Fruit fly (Drosophila melanogaster) whole organism, embryonic: ENCODE data around the gene CG14401.
A peak's percentile ranks its signal among the peaks of the same experiment; 100 is the strongest.

ENCODE experiments used
- BtbVII ChIP-seq: fragments of 200-800 bp; sonication (Bioruptor generic); optimal IDR thresholded peaks from 3 replicates; lab custom pipeline; 2017; ENCODE audit warnings: missing biosample characterization, mild to moderate bottlenecking, missing genetic modification characterization
- CG10959 ChIP-seq: fragments of 200-800 bp; sonication (Bioruptor generic); IDR thresholded peaks from 2 replicates; pipeline ENCODE4 v1.3.6; 2022; ENCODE audit warnings: missing biosample characterization, missing genetic modification characterization
- CG12071 ChIP-seq: fragments of 200-800 bp; sonication (Bioruptor generic); optimal IDR thresholded peaks from 3 replicates; lab custom pipeline; 2018; ENCODE audit warnings: missing biosample characterization, mild to moderate bottlenecking, missing genetic modification characterization
- CG12744 ChIP-seq: fragments of 200-800 bp; sonication (Bioruptor generic); optimal IDR thresholded peaks from 2 replicates; lab custom pipeline; 2016; ENCODE audit warnings: missing biosample characterization, missing genetic modification characterization
- CG15514 ChIP-seq: fragments of 200-800 bp; sonication (Bioruptor generic); optimal IDR thresholded peaks from 3 replicates; lab custom pipeline; 2017; ENCODE audit warnings: missing biosample characterization, missing genetic modification characterization, mild to moderate bottlenecking, moderate library complexity, missing genetic modification reagents
- CG17829 ChIP-seq: fragments of 200-800 bp; optimal IDR thresholded peaks from 2 replicates; lab custom pipeline; 2019; ENCODE audit warnings: missing biosample characterization, mild to moderate bottlenecking, missing genetic modification characterization, moderate library complexity
- CG18476 ChIP-seq: fragments of 200-800 bp; sonication (Bioruptor generic); optimal IDR thresholded peaks from 2 replicates; lab custom pipeline; 2016; ENCODE audit warnings: missing biosample characterization, mild to moderate bottlenecking, missing genetic modification characterization
- CG30431 ChIP-seq: fragments of 200-800 bp; sonication (Bioruptor generic); optimal IDR thresholded peaks from 2 replicates; lab custom pipeline; 2017; ENCODE audit warnings: missing biosample characterization, missing genetic modification characterization
- CG3163 ChIP-seq: fragments of 200-800 bp; sonication (Bioruptor generic); optimal IDR thresholded peaks from 3 replicates; lab custom pipeline; 2016; ENCODE audit warnings: missing biosample characterization, missing genetic modification characterization
- CG3407 ChIP-seq: fragments of 200-800 bp; sonication (Bioruptor generic); optimal IDR thresholded peaks from 2 replicates; lab custom pipeline; 2018; ENCODE audit warnings: missing biosample characterization, mild to moderate bottlenecking, missing genetic modification characterization
- CG34422 ChIP-seq: fragments of 200-800 bp; sonication (Bioruptor generic); IDR thresholded peaks from 3 replicates; pipeline ENCODE4 v1.3.6; 2022; ENCODE audit warnings: missing biosample characterization, missing genetic modification characterization
- CG42726 ChIP-seq: fragments of 200-800 bp; sonication (Bioruptor generic); IDR thresholded peaks from 2 replicates; pipeline ENCODE4 v1.3.6; 2022; ENCODE audit warnings: missing biosample characterization, missing genetic modification characterization; ENCODE audit not compliant: partially characterized antibody
- CG4282 ChIP-seq: fragments of 200-800 bp; sonication (Bioruptor generic); optimal IDR thresholded peaks from 2 replicates; lab custom pipeline; 2016; ENCODE audit warnings: missing biosample characterization, missing genetic modification characterization
- CG4707 ChIP-seq: fragments of 200-800 bp; sonication (Bioruptor generic); optimal IDR thresholded peaks from 2 replicates; lab custom pipeline; 2018; ENCODE audit warnings: missing biosample characterization, mild to moderate bottlenecking, missing genetic modification characterization, moderate library complexity
- CG4820 ChIP-seq: fragments of 200-800 bp; sonication (Bioruptor generic); optimal IDR thresholded peaks from 3 replicates; lab custom pipeline; 2016; ENCODE audit warnings: missing biosample characterization, missing genetic modification characterization
- CG5953 ChIP-seq: fragments of 200-800 bp; sonication (Bioruptor generic); IDR thresholded peaks from 2 replicates; pipeline ENCODE4 v1.3.6; 2022; ENCODE audit warnings: missing biosample characterization, missing genetic modification characterization
- CG6813 ChIP-seq: fragments of 200-800 bp; sonication (Bioruptor generic); optimal IDR thresholded peaks from 2 replicates; lab custom pipeline; 2017; ENCODE audit warnings: missing biosample characterization, missing genetic modification characterization, mild to moderate bottlenecking, moderate library complexity, missing genetic modification reagents
- Dip3 ChIP-seq: fragments of 200-800 bp; sonication (Bioruptor generic); optimal IDR thresholded peaks from 3 replicates; lab custom pipeline; 2016; ENCODE audit warnings: missing biosample characterization, missing genetic modification characterization
- Doc3 ChIP-seq: fragments of 200-800 bp; sonication (Bioruptor generic); IDR thresholded peaks from 3 replicates; pipeline ENCODE4 v1.3.6; 2022; ENCODE audit warnings: missing biosample characterization, missing genetic modification characterization; ENCODE audit not compliant: partially characterized antibody
- HHEX ChIP-seq: fragments of 200-800 bp; sonication (Bioruptor generic); optimal IDR thresholded peaks from 3 replicates; lab custom pipeline; 2017; ENCODE audit warnings: missing biosample characterization, mild to moderate bottlenecking, missing genetic modification characterization, missing genetic modification reagents
- Max ChIP-seq: fragments of 200-800 bp; sonication (Bioruptor generic); optimal IDR thresholded peaks from 2 replicates; lab custom pipeline; 2016; ENCODE audit warnings: missing biosample characterization, mild to moderate bottlenecking, missing genetic modification characterization
- Med ChIP-seq: fragments of 200-800 bp; sonication (Bioruptor generic); peaks from one replicate; lab custom pipeline; 2016; ENCODE audit warnings: missing biosample characterization, missing genetic modification characterization, mild to moderate bottlenecking, inconsistent platforms, moderate library complexity
- Mes4 ChIP-seq: fragments of 200-800 bp; sonication (Bioruptor generic); optimal IDR thresholded peaks from 2 replicates; lab custom pipeline; 2016; ENCODE audit warnings: missing biosample characterization, missing genetic modification characterization
- Spps ChIP-seq: fragments of 200-800 bp; sonication (Bioruptor generic); optimal IDR thresholded peaks from 2 replicates; lab custom pipeline; 2018; ENCODE audit warnings: missing biosample characterization, mild to moderate bottlenecking, missing genetic modification characterization
- Sry-δ ChIP-seq: fragments of 200-800 bp; sonication (Bioruptor generic); optimal IDR thresholded peaks from 2 replicates; lab custom pipeline; 2016; ENCODE audit warnings: missing biosample characterization, missing genetic modification characterization
- bigmax ChIP-seq: fragments of 200-800 bp; sonication (Bioruptor generic); optimal IDR thresholded peaks from 2 replicates; lab custom pipeline; 2018; ENCODE audit warnings: missing biosample characterization, mild to moderate bottlenecking, missing genetic modification characterization
- dan ChIP-seq: fragments of 200-800 bp; sonication (Bioruptor generic); IDR thresholded peaks from 2 replicates; pipeline ENCODE4 v1.3.6; 2022; ENCODE audit warnings: missing biosample characterization, missing genetic modification characterization
- emc ChIP-seq: fragments of 200-800 bp; sonication (Bioruptor generic); optimal IDR thresholded peaks from 2 replicates; lab custom pipeline; 2016; ENCODE audit warnings: missing biosample characterization, missing genetic modification characterization
- ems ChIP-seq: fragments of 200-800 bp; sonication (Bioruptor generic); optimal IDR thresholded peaks from 3 replicates; lab custom pipeline; 2016; ENCODE audit warnings: missing biosample characterization, missing genetic modification characterization
- esg ChIP-seq: fragments of 200-800 bp; sonication (Bioruptor generic); conservative IDR thresholded peaks from 2 replicates; pipeline ENCODE4 v1.3.6; 2022; ENCODE audit warnings: missing biosample characterization, missing genetic modification characterization
- eyg ChIP-seq: fragments of 200-800 bp; sonication (Bioruptor generic); optimal IDR thresholded peaks from 3 replicates; lab custom pipeline; 2016; ENCODE audit warnings: missing biosample characterization, missing genetic modification characterization
- fd3F ChIP-seq: fragments of 200-800 bp; sonication (Bioruptor generic); optimal IDR thresholded peaks from 2 replicates; lab custom pipeline; 2018; ENCODE audit warnings: missing biosample characterization, mild to moderate bottlenecking, missing genetic modification characterization, moderate library complexity
- fru ChIP-seq: fragments of >200 bp; optimal IDR thresholded peaks from 2 replicates; lab custom pipeline; 2017
- gsb-n ChIP-seq: fragments of 200-800 bp; sonication (Bioruptor generic); optimal IDR thresholded peaks from 3 replicates; lab custom pipeline; 2018; ENCODE audit warnings: missing biosample characterization, mild to moderate bottlenecking, missing genetic modification characterization
- hkb ChIP-seq, 2 experiments: fragments of 200-800 bp in 1 of 2; fragments of >200 bp in 1 of 2; sonication (Bioruptor generic) in 1 of 2; IDR thresholded peaks in 1 of 2; optimal IDR thresholded peaks in 1 of 2; 2 replicates each; pipeline versions ENCODE4 v1.3.6 to Lab custom; 2017 to 2022; ENCODE audit warnings: missing biosample characterization in 1 of 2, missing genetic modification characterization in 1 of 2
- hth ChIP-seq: fragments of >200 bp; optimal IDR thresholded peaks from 2 replicates; lab custom pipeline; 2017; ENCODE audit warnings: inconsistent platforms
- kay ChIP-seq: fragments of 200-800 bp; sonication (Bioruptor generic); optimal IDR thresholded peaks from 2 replicates; lab custom pipeline; 2016; ENCODE audit warnings: missing biosample characterization, missing genetic modification characterization
- kni ChIP-seq: fragments of 200-800 bp; sonication (Bioruptor generic); optimal IDR thresholded peaks from 3 replicates; lab custom pipeline; 2017; ENCODE audit warnings: mild to moderate bottlenecking, missing biosample characterization, missing genetic modification reagents, missing genetic modification characterization
- lmd ChIP-seq: fragments of 200-800 bp; sonication (Bioruptor generic); IDR thresholded peaks from 2 replicates; pipeline ENCODE4 v1.3.6; 2022; ENCODE audit warnings: missing biosample characterization, missing genetic modification characterization
- mam ChIP-seq: fragments of 200-800 bp; sonication (Bioruptor generic); optimal IDR thresholded peaks from 3 replicates; lab custom pipeline; 2016; ENCODE audit warnings: missing biosample characterization, missing genetic modification characterization
- mld ChIP-seq: fragments of 200-800 bp; sonication (Bioruptor generic); IDR thresholded peaks from 3 replicates; pipeline ENCODE4 v1.3.6; 2022; ENCODE audit warnings: missing biosample characterization, missing genetic modification characterization; ENCODE audit not compliant: partially characterized antibody
- oc ChIP-seq: fragments of 200-800 bp; sonication (Bioruptor generic); optimal IDR thresholded peaks from 2 replicates; lab custom pipeline; 2018; ENCODE audit warnings: missing biosample characterization, mild to moderate bottlenecking, missing genetic modification characterization, moderate library complexity
- pan ChIP-seq, 4 experiments: fragments of >200 bp in 3 of 4; fragments of 200-800 bp in 1 of 4; sonication (Bioruptor generic) in 1 of 4; optimal IDR thresholded peaks in 3 of 4; IDR thresholded peaks in 1 of 4; 2 replicates each; pipeline versions ENCODE4 v1.3.6 to Lab custom; 2017 to 2022; ENCODE audit warnings: missing biosample characterization in 2 of 4, missing genetic modification characterization in 2 of 4, mixed read lengths in 1 of 4
- pho ChIP-seq: fragments of 200-800 bp; sonication (Bioruptor generic); optimal IDR thresholded peaks from 2 replicates; lab custom pipeline; 2016; ENCODE audit warnings: missing biosample characterization, missing genetic modification characterization
- pnt ChIP-seq: fragments of 200-800 bp; sonication (Bioruptor generic); optimal IDR thresholded peaks from 3 replicates; lab custom pipeline; 2016; ENCODE audit warnings: missing biosample characterization, missing genetic modification characterization
- sc ChIP-seq, 3 experiments: fragments of >200 bp in 2 of 3; fragments of 200-800 bp in 1 of 3; sonication (Bioruptor generic) in 1 of 3; optimal IDR thresholded peaks; 2 replicates in 2 of 3; 3 replicates in 1 of 3; lab custom pipeline; 2017; ENCODE audit warnings: mild to moderate bottlenecking in 1 of 3, missing biosample characterization in 1 of 3, missing genetic modification characterization in 1 of 3, missing genetic modification reagents in 1 of 3
- sisA ChIP-seq: fragments of 200-800 bp; sonication (Bioruptor generic); IDR thresholded peaks from 2 replicates; pipeline ENCODE4 v1.3.6; 2022; ENCODE audit warnings: missing biosample characterization, missing genetic modification characterization
- sr ChIP-seq: fragments of 200-800 bp; sonication (Bioruptor generic); IDR thresholded peaks from 3 replicates; pipeline ENCODE4 v1.3.6; 2022; ENCODE audit warnings: missing biosample characterization, missing genetic modification characterization
- zf30C ChIP-seq: fragments of 200-800 bp; sonication (Bioruptor generic); optimal IDR thresholded peaks from 3 replicates; lab custom pipeline; 2018; ENCODE audit warnings: missing biosample characterization, mild to moderate bottlenecking, missing genetic modification characterization

Gene CG14401

DNA sequence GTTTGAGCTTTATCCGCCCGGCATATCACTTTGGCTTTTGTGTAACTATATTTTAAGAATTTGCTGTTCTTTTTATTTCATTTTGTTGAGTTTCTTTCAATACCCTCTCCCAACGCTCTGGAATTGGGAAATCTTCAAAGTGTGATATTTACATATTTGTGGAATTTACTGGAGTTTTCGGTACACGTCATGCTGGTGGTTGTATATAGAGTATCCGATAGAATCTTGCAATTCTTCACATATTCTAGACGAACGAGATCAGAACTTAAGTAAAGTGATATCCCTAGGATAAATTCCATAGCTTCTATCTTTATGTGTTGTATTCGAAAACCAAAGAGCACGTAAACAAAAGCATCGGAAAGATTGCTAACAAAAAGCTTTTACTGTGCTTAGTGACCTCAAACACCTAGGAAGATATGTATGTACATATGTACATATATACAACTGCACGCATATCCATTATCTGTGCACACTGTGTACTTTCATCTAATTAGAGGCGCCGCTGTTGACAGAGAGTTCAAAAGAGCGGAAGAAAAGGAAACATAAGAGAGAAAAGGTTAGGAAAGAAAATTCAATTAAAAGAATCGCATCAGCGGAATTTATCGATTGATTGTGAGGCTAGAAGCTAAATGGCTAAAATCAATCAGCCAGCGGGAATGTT, 27.2 kb downstream of the CG14401 start (continued):
- TF ChIP-seq CG15514 (peak; percentile 13), Max (GFP tag; lab: Kevin White, UChicago) (no peak), gsb-n (tag; lab: Kevin White, UChicago) (peak; percentile 11), dan (GFP tag; lab: Robert Waterston, UW) (no peak), mam (GFP tag; lab: Kevin White, UChicago) (no peak), CG17829 (peak; percentile 4), CG4707 (GFP tag; lab: Kevin White, UChicago) (peak; percentile 89), bigmax (GFP tag; lab: Kevin White, UChicago) (peak; percentile 33), sr (GFP tag; lab: Robert Waterston, UW) (no peak), ems (GFP tag; lab: Kevin White, UChicago) (no peak), CG6813 (GFP tag; lab: Kevin White, UChicago) (peak; percentile 60), HHEX (GFP tag; lab: Kevin White, UChicago) (peak; percentile 69), CG12071 (GFP tag; lab: Kevin White, UChicago) (peak; percentile 84), sc (optimal IDR thresholded peaks at IDR 0.05; lab: Kevin White, UChicago) (no peak), sc (GFP tag; optimal IDR thresholded peaks at IDR 0.05; lab: Kevin White, UChicago) (peak; percentile 52), CG12744 (GFP tag; lab: Kevin White, UChicago) (peak; percentile 12), pnt (GFP tag; lab: Kevin White, UChicago) (no peak), CG10959 (GFP tag; lab: Robert Waterston, UW) (no peak), Spps (tag; lab: Kevin White, UChicago) (peak; percentile 42), zf30C (GFP tag; lab: Kevin White, UChicago) (no peak), BtbVII (GFP tag; lab: Kevin White, UChicago) (peak; percentile 37), emc (GFP tag; lab: Kevin White, UChicago) (no peak), CG5953 (GFP tag; lab: Robert Waterston, UW) (peak; percentile 60), CG18476 (peak; percentile 11), mld (no peak), Dip3 (no peak), CG4282 (GFP tag; lab: Kevin White, UChicago) (no peak), sisA (GFP tag; lab: Robert Waterston, UW) (no peak), Mes4 (GFP tag; lab: Kevin White, UChicago) (peak; percentile 13), CG34422 (no peak), Sry-δ (GFP tag; lab: Kevin White, UChicago) (no peak), hkb (optimal IDR thresholded peaks at IDR 0.05; lab: Kevin White, UChicago) (no peak), hkb (GFP tag; IDR thresholded peaks at IDR 0.05; lab: Robert Waterston, UW) (peak; percentile 46; the same call in 1 of the 2 replicates), pan (optimal IDR thresholded peaks at IDR 0.05; lab: Kevin White, UChicago) (no peak), pan (GFP tag; optimal IDR thresholded peaks at IDR 0.05 in 1 of 2, IDR thresholded peaks at IDR 0.05 in 1 of 2) (peak in 1 of 2 experiments; percentile 13), CG4820 (GFP tag; lab: Kevin White, UChicago) (no peak), esg (no peak), eyg (GFP tag; lab: Kevin White, UChicago) (no peak), oc (tag; lab: Kevin White, UChicago) (peak; percentile 56), hth (no peak), pho (no peak), fru (lab: Kevin White, UChicago) (no peak), kay (GFP tag; lab: Kevin White, UChicago) (peak; percentile 7), fd3F (no peak), CG42726 (no peak), CG3163 (GFP tag; lab: Kevin White, UChicago) (no peak), lmd (GFP tag; lab: Robert Waterston, UW) (no peak), Med (no peak), Doc3 (no peak), CG3407 (GFP tag; lab: Kevin White, UChicago) (peak; percentile 65), kni (peak; percentile 85), CG30431 (GFP tag; lab: Kevin White, UChicago) (no peak)
